Fruit fly (Drosophila melanogaster) whole organism, adult: Measurements from ENCODE around the gene CG7120.

Experiments
- CG11617 ChIP-seq: fragments of 200-800 bp; sonication (Bioruptor generic); optimal IDR thresholded peaks from 2 replicates; lab custom pipeline; 2017; ENCODE audit warnings: mild to moderate bottlenecking, missing biosample characterization, missing genetic modification reagents, missing genetic modification characterization
- CG12768 ChIP-seq: fragments of 200-800 bp; sonication (Bioruptor generic); optimal IDR thresholded peaks from 2 replicates; lab custom pipeline; 2017; ENCODE audit warnings: missing biosample characterization, missing genetic modification characterization, mild to moderate bottlenecking, moderate library complexity, missing genetic modification reagents
- CG14711 ChIP-seq: fragments of 200-800 bp; sonication (Bioruptor generic); optimal IDR thresholded peaks from 2 replicates; lab custom pipeline; 2018; ENCODE audit warnings: missing biosample characterization, mild to moderate bottlenecking, missing genetic modification characterization, moderate library complexity
- CG1620 ChIP-seq: fragments of 200-800 bp; sonication (Bioruptor generic); optimal IDR thresholded peaks from 2 replicates; lab custom pipeline; 2016; ENCODE audit warnings: missing biosample characterization, missing genetic modification characterization
- CG33017 ChIP-seq: fragments of 200-800 bp; sonication (Bioruptor generic); optimal IDR thresholded peaks from 2 replicates; lab custom pipeline; 2018; ENCODE audit warnings: missing biosample characterization, mild to moderate bottlenecking, missing genetic modification characterization, moderate library complexity
- CG5204 ChIP-seq: fragments of 200-800 bp; sonication (Bioruptor generic); optimal IDR thresholded peaks from 2 replicates; lab custom pipeline; 2016; ENCODE audit warnings: missing biosample characterization, missing genetic modification characterization
- CG7045 ChIP-seq: fragments of 200-800 bp; sonication (Bioruptor generic); optimal IDR thresholded peaks from 2 replicates; lab custom pipeline; 2017; ENCODE audit warnings: missing biosample characterization, mild to moderate bottlenecking, missing genetic modification characterization
- CG7101 ChIP-seq: fragments of 200-800 bp; sonication (Bioruptor generic); optimal IDR thresholded peaks from 2 replicates; lab custom pipeline; 2018; ENCODE audit warnings: missing biosample characterization, mild to moderate bottlenecking, missing genetic modification characterization, moderate library complexity
- Clk ChIP-seq: fragments of 200-800 bp; sonication (Bioruptor generic); optimal IDR thresholded peaks from 2 replicates; lab custom pipeline; 2017; ENCODE audit warnings: missing biosample characterization, missing genetic modification characterization
- Crg-1 ChIP-seq: fragments of 200-800 bp; sonication (Bioruptor generic); optimal IDR thresholded peaks from 2 replicates; lab custom pipeline; 2016; ENCODE audit warnings: missing biosample characterization, missing genetic modification characterization
- Hr96 ChIP-seq: fragments of 200-800 bp; sonication (Bioruptor generic); optimal IDR thresholded peaks from 2 replicates; lab custom pipeline; 2016; ENCODE audit warnings: missing biosample characterization, missing genetic modification characterization
- Mnt ChIP-seq: fragments of 200-800 bp; sonication (Bioruptor generic); optimal IDR thresholded peaks from 2 replicates; lab custom pipeline; 2016; ENCODE audit warnings: missing biosample characterization, mild to moderate bottlenecking, missing genetic modification characterization
- bab1 ChIP-seq: fragments of 200-800 bp; sonication (Bioruptor generic); optimal IDR thresholded peaks from 3 replicates; lab custom pipeline; 2019; ENCODE audit warnings: missing biosample characterization, mild to moderate bottlenecking, missing genetic modification characterization, moderate library complexity
- cic ChIP-seq: fragments of 200-800 bp; sonication (Bioruptor generic); optimal IDR thresholded peaks from 2 replicates; lab custom pipeline; 2017; ENCODE audit warnings: missing biosample characterization, mild to moderate bottlenecking, missing genetic modification characterization, moderate library complexity
- cnc ChIP-seq, 2 experiments: fragments of >200 bp; optimal IDR thresholded peaks; 2 replicates each; lab custom pipeline; 2017
- kay ChIP-seq: fragments of 200-800 bp; sonication (Bioruptor generic); peaks from one replicate; lab custom pipeline; 2016; ENCODE audit warnings: missing biosample characterization, missing genetic modification characterization, borderline replicate concordance
- ovo ChIP-seq: fragments of 200-800 bp; sonication (Bioruptor generic); optimal IDR thresholded peaks from 2 replicates; lab custom pipeline; 2016; ENCODE audit warnings: missing biosample characterization, missing genetic modification characterization
- pad ChIP-seq: fragments of 200-800 bp; sonication (Bioruptor generic); optimal IDR thresholded peaks from 3 replicates; lab custom pipeline; 2017; ENCODE audit warnings: missing biosample characterization, missing genetic modification characterization, mild to moderate bottlenecking, moderate library complexity, missing genetic modification reagents
- tj ChIP-seq: fragments of 200-800 bp; sonication (Bioruptor generic); optimal IDR thresholded peaks from 3 replicates; lab custom pipeline; 2017; ENCODE audit warnings: missing biosample characterization, mild to moderate bottlenecking, missing genetic modification characterization, moderate library complexity
- toe ChIP-seq: fragments of 200-800 bp; sonication (Bioruptor generic); optimal IDR thresholded peaks from 2 replicates; lab custom pipeline; 2016; ENCODE audit warnings: missing biosample characterization, missing genetic modification characterization

CG7120 gene

DNA sequence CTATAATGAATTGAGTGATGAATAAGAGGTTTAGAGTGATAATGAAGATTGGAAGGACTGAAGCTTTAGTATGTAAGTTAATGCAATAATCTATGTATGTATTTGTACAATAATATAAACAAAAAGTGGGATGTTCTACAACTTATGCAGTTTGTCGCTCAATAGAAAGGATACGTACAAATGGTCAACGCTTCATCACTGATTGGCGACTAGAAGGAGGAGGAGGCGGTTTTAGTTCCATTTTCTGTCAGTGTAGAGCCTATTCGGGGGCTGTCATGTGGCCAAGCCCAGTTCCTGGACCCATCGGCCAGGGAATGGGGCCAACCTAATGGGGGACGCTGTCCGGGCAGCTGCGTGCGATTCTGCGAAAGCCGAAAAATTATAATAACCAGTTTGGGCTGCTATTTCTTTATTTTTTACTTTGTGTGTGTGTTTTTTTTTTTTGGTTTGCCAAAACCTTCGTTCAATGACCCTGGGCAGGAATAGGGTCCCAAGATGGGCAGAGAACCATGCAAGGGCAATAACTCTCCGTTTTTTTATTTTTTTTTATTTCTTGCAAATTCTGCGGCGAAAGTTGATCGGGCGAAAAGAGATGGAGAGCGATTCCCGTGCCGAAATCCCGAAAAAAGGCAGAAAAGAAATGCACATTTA lies 27.0 kb upstream of the CG7120 start:
- no peak for TF ChIP-seq Crg-1 (GFP tag; lab: Kevin White, UChicago)
- TF ChIP-seq CG14711 (tag; lab: Kevin White, UChicago) = no peak
- no peak for TF ChIP-seq cnc (optimal IDR thresholded peaks at IDR 0.05; lab: Kevin White, UChicago)
- no peak for TF ChIP-seq toe (GFP tag; lab: Kevin White, UChicago)
- TF ChIP-seq CG33017 (tag; lab: Kevin White, UChicago) = no peak
- no peak for TF ChIP-seq Mnt (GFP tag; lab: Kevin White, UChicago)
- TF ChIP-seq Clk (GFP tag; lab: Kevin White, UChicago) = no peak
- no peak for TF ChIP-seq ovo (GFP tag; lab: Kevin White, UChicago)
- TF ChIP-seq CG7045 (GFP tag; lab: Kevin White, UChicago) = no peak
- TF ChIP-seq CG5204 = no peak
- no peak for TF ChIP-seq cic (GFP tag; lab: Kevin White, UChicago)
- no peak for TF ChIP-seq CG12768
- no peak for TF ChIP-seq CG11617 (GFP tag; lab: Kevin White, UChicago)
- no peak for TF ChIP-seq CG1620 (GFP tag; lab: Kevin White, UChicago)
- TF ChIP-seq tj (GFP tag; lab: Kevin White, UChicago) = no peak
- TF ChIP-seq kay (GFP tag; lab: Kevin White, UChicago) = no peak
- no peak for TF ChIP-seq CG7101
- no peak for TF ChIP-seq Hr96
- TF ChIP-seq pad (GFP tag; lab: Kevin White, UChicago) = no peak
- no peak for TF ChIP-seq bab1

DNA sequence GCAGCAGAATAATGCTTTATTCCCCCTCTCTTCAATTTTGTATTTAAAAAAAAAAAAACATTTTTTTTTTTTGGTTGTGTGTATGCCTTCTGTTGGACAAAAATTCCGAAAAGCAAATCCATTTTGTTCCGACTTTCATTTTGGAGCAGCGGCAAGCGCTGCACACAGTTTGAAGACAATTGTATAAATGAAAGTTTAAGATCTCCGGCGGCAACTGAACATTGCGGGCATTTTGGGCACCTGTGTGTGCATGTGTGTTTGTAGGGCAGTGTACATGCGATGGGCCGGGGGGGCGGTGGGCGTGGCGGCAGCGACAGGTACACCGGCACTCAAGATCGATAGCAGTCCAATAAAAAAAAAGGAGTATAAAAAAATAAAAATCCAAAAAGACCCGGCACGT lies 26.3 kb upstream of the CG7120 start:
- TF ChIP-seq toe (GFP tag; lab: Kevin White, UChicago) (no peak), bab1 (no peak), Clk (GFP tag; lab: Kevin White, UChicago) (no peak), cnc (optimal IDR thresholded peaks at IDR 0.05; lab: Kevin White, UChicago) (no peak), CG33017 (tag; lab: Kevin White, UChicago) (no peak), CG7045 (GFP tag; lab: Kevin White, UChicago) (no peak), kay (GFP tag; lab: Kevin White, UChicago) (peak; percentile 14)

DNA sequence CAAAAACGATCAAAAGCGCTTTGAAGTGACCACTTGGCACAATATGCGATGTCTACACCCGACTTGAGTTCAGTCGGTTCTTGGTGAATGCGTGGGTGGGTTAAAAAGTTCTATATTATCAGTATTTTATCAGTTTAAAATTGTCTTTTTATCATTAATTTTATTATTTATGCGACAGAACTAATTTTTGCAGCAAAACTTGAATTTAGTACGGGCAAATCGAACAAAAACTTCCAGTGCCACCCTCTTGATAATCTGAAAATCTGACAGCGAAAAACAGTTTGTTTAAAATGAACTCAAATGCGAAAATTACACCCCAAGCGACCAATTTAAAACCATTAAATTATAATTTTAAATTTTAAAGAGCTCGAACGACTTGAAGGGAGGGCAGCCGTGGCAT lies 24.9 kb upstream of the CG7120 start:
- TF ChIP-seq CG5204 (no peak), CG12768 (no peak), Crg-1 (GFP tag; lab: Kevin White, UChicago) (no peak), cnc (optimal IDR thresholded peaks at IDR 0.05; lab: Kevin White, UChicago) (no peak), cic (GFP tag; lab: Kevin White, UChicago) (no peak), CG7101 (no peak), tj (GFP tag; lab: Kevin White, UChicago) (no peak), CG7045 (GFP tag; lab: Kevin White, UChicago) (no peak), bab1 (no peak), CG1620 (GFP tag; lab: Kevin White, UChicago) (no peak), CG11617 (GFP tag; lab: Kevin White, UChicago) (no peak), Clk (GFP tag; lab: Kevin White, UChicago) (no peak), kay (GFP tag; lab: Kevin White, UChicago) (no peak), CG33017 (tag; lab: Kevin White, UChicago) (no peak), Hr96 (no peak), CG14711 (tag; lab: Kevin White, UChicago) (no peak), Mnt (GFP tag; lab: Kevin White, UChicago) (no peak), ovo (GFP tag; lab: Kevin White, UChicago) (no peak)

DNA sequence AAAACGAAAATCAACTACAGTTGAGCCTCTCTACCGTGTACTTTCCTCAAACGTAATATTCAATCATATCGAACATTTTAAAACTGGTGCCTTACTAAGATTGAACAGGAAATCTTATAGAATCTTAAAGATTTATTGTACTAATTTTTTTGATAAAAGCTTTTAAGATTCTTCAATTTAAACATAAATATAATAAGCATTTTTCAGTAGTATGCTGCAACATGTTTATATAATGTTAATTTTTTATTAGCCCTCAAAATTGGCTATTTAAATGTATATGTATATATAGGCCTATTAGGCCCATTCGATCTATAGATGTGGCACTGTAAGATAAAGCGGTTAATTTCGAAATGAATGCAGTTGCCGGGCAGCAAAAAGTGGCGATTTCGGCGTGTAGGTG lies 24.3 kb upstream of the CG7120 start:
- no peak for TF ChIP-seq cnc (optimal IDR thresholded peaks at IDR 0.05; lab: Kevin White, UChicago)
- no peak for TF ChIP-seq bab1
- TF ChIP-seq Clk (GFP tag; lab: Kevin White, UChicago) = no peak
- no peak for TF ChIP-seq Mnt (GFP tag; lab: Kevin White, UChicago)
- TF ChIP-seq CG12768 = no peak
- TF ChIP-seq CG14711 (tag; lab: Kevin White, UChicago) = no peak
- TF ChIP-seq Hr96 = no peak
- no peak for TF ChIP-seq CG1620 (GFP tag; lab: Kevin White, UChicago)
- no peak for TF ChIP-seq Crg-1 (GFP tag; lab: Kevin White, UChicago)
- TF ChIP-seq CG7045 (GFP tag; lab: Kevin White, UChicago) = no peak
- TF ChIP-seq CG7101 = no peak
- no peak for TF ChIP-seq tj (GFP tag; lab: Kevin White, UChicago)
- TF ChIP-seq pad (GFP tag; lab: Kevin White, UChicago) = no peak
- no peak for TF ChIP-seq CG33017 (tag; lab: Kevin White, UChicago)
- TF ChIP-seq CG11617 (GFP tag; lab: Kevin White, UChicago) = no peak
- no peak for TF ChIP-seq kay (GFP tag; lab: Kevin White, UChicago)
- no peak for TF ChIP-seq cic (GFP tag; lab: Kevin White, UChicago)
- TF ChIP-seq CG5204 = no peak

DNA sequence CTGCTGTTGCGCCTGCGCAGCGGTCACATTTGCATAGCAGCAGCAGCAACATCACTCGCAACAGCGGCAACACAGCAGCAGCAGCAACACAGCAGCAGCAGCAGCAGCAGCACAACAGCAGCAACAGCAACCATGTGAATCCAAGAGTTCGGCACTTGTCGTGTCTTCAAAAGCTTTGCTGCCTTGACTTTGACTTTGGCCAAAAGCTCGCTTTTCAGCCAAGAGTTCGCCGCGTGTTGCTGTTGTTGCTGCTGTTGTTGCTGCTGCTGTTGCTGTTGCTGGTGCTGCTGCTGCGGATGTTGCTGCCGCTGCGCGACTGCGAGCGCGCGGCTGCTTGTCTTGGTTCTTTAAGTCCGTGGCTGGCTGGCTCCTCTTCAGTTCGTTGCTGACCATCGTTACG lies 23.8 kb upstream of the CG7120 start, which contains the start of gene ImpE1:
TSS of gene ImpE1 (plus strand) at position 371 of the 400 bp plus-strand sequence.
- TF ChIP-seq Crg-1 (GFP tag; lab: Kevin White, UChicago) (no peak), pad (GFP tag; lab: Kevin White, UChicago) (no peak), ovo (GFP tag; lab: Kevin White, UChicago) (no peak), CG7101 (no peak), cic (GFP tag; lab: Kevin White, UChicago) (no peak), cnc (optimal IDR thresholded peaks at IDR 0.05; lab: Kevin White, UChicago) (no peak), tj (GFP tag; lab: Kevin White, UChicago) (no peak), CG5204 (no peak), CG12768 (no peak), Mnt (GFP tag; lab: Kevin White, UChicago) (no peak), Clk (GFP tag; lab: Kevin White, UChicago) (no peak), CG11617 (GFP tag; lab: Kevin White, UChicago) (no peak), CG7045 (GFP tag; lab: Kevin White, UChicago) (no peak), CG14711 (tag; lab: Kevin White, UChicago) (no peak), kay (GFP tag; lab: Kevin White, UChicago) (no peak), CG1620 (GFP tag; lab: Kevin White, UChicago) (no peak), bab1 (no peak), toe (GFP tag; lab: Kevin White, UChicago) (no peak)
